Fruit fly (Drosophila melanogaster) whole organism, embryonic: ENCODE results near the gene eIF4G2.
A peak's percentile ranks its signal among the peaks of the same experiment; 100 is the strongest.

Source experiments
- Adf1 ChIP-seq: fragments of 200-800 bp; sonication (Bioruptor generic); IDR thresholded peaks from 2 replicates; pipeline ENCODE4 v1.3.6; 2022; ENCODE audit warnings: missing biosample characterization, missing genetic modification characterization
- C15 ChIP-seq: fragments of 200-800 bp; sonication (Bioruptor generic); IDR thresholded peaks from 3 replicates; pipeline ENCODE4 v1.3.6; 2022; ENCODE audit warnings: missing biosample characterization, missing genetic modification characterization
- CG10431 ChIP-seq: fragments of 200-800 bp; sonication (Bioruptor generic); optimal IDR thresholded peaks from 3 replicates; lab custom pipeline; 2018; ENCODE audit warnings: missing biosample characterization, mild to moderate bottlenecking, missing genetic modification characterization
- CG11695 ChIP-seq: fragments of 200-800 bp; sonication (Bioruptor generic); IDR thresholded peaks from 3 replicates; pipeline ENCODE4 v1.3.6; 2022; ENCODE audit warnings: missing biosample characterization, missing genetic modification characterization
- CG13775 ChIP-seq: fragments of 200-800 bp; sonication (Bioruptor generic); optimal IDR thresholded peaks from 3 replicates; lab custom pipeline; 2017; ENCODE audit warnings: missing biosample characterization, mild to moderate bottlenecking, missing genetic modification characterization
- CG14014 ChIP-seq: fragments of 200-800 bp; sonication (Bioruptor generic); IDR thresholded peaks from 2 replicates; pipeline ENCODE4 v1.3.6; 2022; ENCODE audit warnings: missing biosample characterization, missing genetic modification characterization
- CG14441 ChIP-seq: fragments of 200-800 bp; sonication (Bioruptor generic); IDR thresholded peaks from 2 replicates; pipeline ENCODE4 v1.3.6; 2022; ENCODE audit warnings: missing biosample characterization, missing genetic modification characterization
- CG1792 ChIP-seq: fragments of 200-800 bp; sonication (Bioruptor generic); optimal IDR thresholded peaks from 2 replicates; lab custom pipeline; 2016; ENCODE audit warnings: missing biosample characterization, missing genetic modification characterization
- CG2889 ChIP-seq: fragments of 200-800 bp; sonication (Bioruptor generic); IDR thresholded peaks from 3 replicates; pipeline ENCODE4 v1.3.6; 2022; ENCODE audit warnings: missing biosample characterization, missing genetic modification characterization
- CG32772 ChIP-seq: fragments of 200-800 bp; sonication (Bioruptor generic); IDR thresholded peaks from 2 replicates; pipeline ENCODE4 v1.3.6; 2022; ENCODE audit warnings: missing biosample characterization, missing genetic modification characterization
- CG34376 ChIP-seq: fragments of 200-800 bp; sonication (Bioruptor generic); optimal IDR thresholded peaks from 2 replicates; lab custom pipeline; 2018; ENCODE audit warnings: missing biosample characterization, mild to moderate bottlenecking, missing genetic modification characterization
- CG34422 ChIP-seq: fragments of 200-800 bp; sonication (Bioruptor generic); IDR thresholded peaks from 3 replicates; pipeline ENCODE4 v1.3.6; 2022; ENCODE audit warnings: missing biosample characterization, missing genetic modification characterization
- CG4328 ChIP-seq: fragments of 200-800 bp; sonication (Bioruptor generic); optimal IDR thresholded peaks from 3 replicates; lab custom pipeline; 2017; ENCODE audit warnings: missing biosample characterization, missing genetic modification reagents, missing genetic modification characterization
- CG6654 ChIP-seq: fragments of 200-800 bp; sonication (Bioruptor generic); optimal IDR thresholded peaks from 2 replicates; lab custom pipeline; 2017; ENCODE audit warnings: missing biosample characterization, mild to moderate bottlenecking, missing genetic modification characterization
- CG6683 ChIP-seq: fragments of 200-800 bp; sonication (Bioruptor generic); optimal IDR thresholded peaks from 2 replicates; lab custom pipeline; 2017; ENCODE audit warnings: missing biosample characterization, mild to moderate bottlenecking, missing genetic modification characterization, missing genetic modification reagents
- D19A ChIP-seq: fragments of 200-800 bp; optimal IDR thresholded peaks from 3 replicates; lab custom pipeline; 2019; ENCODE audit warnings: missing biosample characterization, mild to moderate bottlenecking, missing genetic modification characterization, moderate library complexity
- Dll ChIP-seq: fragments of 200-800 bp; sonication (Bioruptor generic); IDR thresholded peaks from 4 replicates; pipeline ENCODE4 v1.3.6; 2022; ENCODE audit warnings: missing biosample characterization, missing genetic modification characterization; ENCODE audit not compliant: partially characterized antibody
- Doc3 ChIP-seq: fragments of 200-800 bp; sonication (Bioruptor generic); IDR thresholded peaks from 3 replicates; pipeline ENCODE4 v1.3.6; 2022; ENCODE audit warnings: missing biosample characterization, missing genetic modification characterization; ENCODE audit not compliant: partially characterized antibody
- Fer3 ChIP-seq: fragments of 200-800 bp; sonication (Bioruptor generic); optimal IDR thresholded peaks from 2 replicates; lab custom pipeline; 2018; ENCODE audit warnings: missing biosample characterization, mild to moderate bottlenecking, missing genetic modification characterization, moderate library complexity
- HHEX ChIP-seq: fragments of 200-800 bp; sonication (Bioruptor generic); optimal IDR thresholded peaks from 3 replicates; lab custom pipeline; 2017; ENCODE audit warnings: missing biosample characterization, mild to moderate bottlenecking, missing genetic modification characterization, missing genetic modification reagents
- Hmr ChIP-seq: fragments of 200-800 bp; sonication (Bioruptor generic); optimal IDR thresholded peaks from 3 replicates; lab custom pipeline; 2017; ENCODE audit warnings: mild to moderate bottlenecking, missing biosample characterization, missing genetic modification reagents, missing genetic modification characterization
- Mad ChIP-seq: fragments of 200-800 bp; sonication (Bioruptor generic); optimal IDR thresholded peaks from 2 replicates; lab custom pipeline; 2016; ENCODE audit warnings: missing biosample characterization, missing genetic modification characterization
- Nf-YB ChIP-seq: fragments of 200-800 bp; sonication (Bioruptor generic); optimal IDR thresholded peaks from 3 replicates; lab custom pipeline; 2019; ENCODE audit warnings: missing biosample characterization, mild to moderate bottlenecking, missing genetic modification characterization, moderate library complexity
- Opbp ChIP-seq: fragments of 200-800 bp; sonication (Bioruptor generic); IDR thresholded peaks from 3 replicates; pipeline ENCODE4 v1.3.6; 2022; ENCODE audit warnings: missing biosample characterization, missing genetic modification characterization; ENCODE audit not compliant: partially characterized antibody
- Side ChIP-seq: fragments of 200-800 bp; sonication (Bioruptor generic); optimal IDR thresholded peaks from 2 replicates; lab custom pipeline; 2016; ENCODE audit warnings: missing biosample characterization, missing genetic modification characterization
- Spps ChIP-seq: fragments of 200-800 bp; sonication (Bioruptor generic); optimal IDR thresholded peaks from 2 replicates; lab custom pipeline; 2018; ENCODE audit warnings: missing biosample characterization, mild to moderate bottlenecking, missing genetic modification characterization
- ac ChIP-seq: fragments of 200-800 bp; sonication (Bioruptor generic); optimal IDR thresholded peaks from 3 replicates; lab custom pipeline; 2017; ENCODE audit warnings: missing biosample characterization, mild to moderate bottlenecking, missing genetic modification characterization
- aop ChIP-seq: fragments of 200-800 bp; sonication (Bioruptor generic); IDR thresholded peaks from 2 replicates; pipeline ENCODE4 v1.3.6; 2022; ENCODE audit warnings: missing biosample characterization, missing genetic modification characterization
- bsh ChIP-seq, 2 experiments: fragments of 200-800 bp; sonication (Bioruptor generic); optimal IDR thresholded peaks; 2 replicates each; lab custom pipeline; 2017 to 2018; ENCODE audit warnings: mild to moderate bottlenecking in 2 of 2, missing biosample characterization in 2 of 2, missing genetic modification characterization in 2 of 2, moderate library complexity in 1 of 2
- cg ChIP-seq: fragments of 200-800 bp; sonication (Bioruptor generic); optimal IDR thresholded peaks from 3 replicates; lab custom pipeline; 2019; ENCODE audit warnings: missing biosample characterization, mild to moderate bottlenecking, missing genetic modification characterization, moderate library complexity
- cwo ChIP-seq: fragments of 200-800 bp; sonication (Bioruptor generic); optimal IDR thresholded peaks from 3 replicates; lab custom pipeline; 2017; ENCODE audit warnings: missing biosample characterization, missing genetic modification characterization, mild to moderate bottlenecking, moderate library complexity, missing genetic modification reagents
- da ChIP-seq: fragments of 200-800 bp; sonication (Bioruptor generic); optimal IDR thresholded peaks from 2 replicates; lab custom pipeline; 2016; ENCODE audit warnings: missing biosample characterization, missing genetic modification characterization
- dmrt11E ChIP-seq: fragments of 200-800 bp; sonication (Bioruptor generic); optimal IDR thresholded peaks from 3 replicates; lab custom pipeline; 2018; ENCODE audit warnings: missing biosample characterization, mild to moderate bottlenecking, missing genetic modification characterization, moderate library complexity
- dpn ChIP-seq, 2 experiments: fragments of 200-800 bp; sonication (Bioruptor generic); optimal IDR thresholded peaks; 3 replicates each; lab custom pipeline; 2016; ENCODE audit warnings: missing biosample characterization in 2 of 2, missing genetic modification characterization in 2 of 2
- en ChIP-seq: fragments of 200-800 bp; sonication (Bioruptor generic); optimal IDR thresholded peaks from 2 replicates; lab custom pipeline; 2016; ENCODE audit warnings: missing biosample characterization, missing genetic modification characterization
- ewg ChIP-seq: fragments of 200-800 bp; sonication (Bioruptor generic); optimal IDR thresholded peaks from 3 replicates; lab custom pipeline; 2017; ENCODE audit warnings: mild to moderate bottlenecking, missing biosample characterization, missing genetic modification reagents, missing genetic modification characterization
- exex ChIP-seq: fragments of 200-800 bp; sonication (Bioruptor generic); optimal IDR thresholded peaks from 4 replicates; lab custom pipeline; 2018; ENCODE audit warnings: missing biosample characterization, mild to moderate bottlenecking, missing genetic modification characterization, moderate library complexity
- fru ChIP-seq: fragments of >200 bp; optimal IDR thresholded peaks from 2 replicates; lab custom pipeline; 2017
- ham ChIP-seq: fragments of 200-800 bp; sonication (Bioruptor generic); IDR thresholded peaks from 2 replicates; pipeline ENCODE4 v1.3.6; 2022; ENCODE audit warnings: missing biosample characterization, missing genetic modification characterization
- hkb ChIP-seq, 2 experiments: fragments of 200-800 bp in 1 of 2; fragments of >200 bp in 1 of 2; sonication (Bioruptor generic) in 1 of 2; IDR thresholded peaks in 1 of 2; optimal IDR thresholded peaks in 1 of 2; 2 replicates each; pipeline versions ENCODE4 v1.3.6 to Lab custom; 2017 to 2022; ENCODE audit warnings: missing biosample characterization in 1 of 2, missing genetic modification characterization in 1 of 2
- jumu ChIP-seq: fragments of 200-800 bp; sonication (Bioruptor generic); optimal IDR thresholded peaks from 3 replicates; lab custom pipeline; 2016; ENCODE audit warnings: missing biosample characterization, missing genetic modification characterization
- mirr ChIP-seq: fragments of 200-800 bp; sonication (Bioruptor generic); optimal IDR thresholded peaks from 3 replicates; lab custom pipeline; 2018; ENCODE audit warnings: missing biosample characterization, mild to moderate bottlenecking, missing genetic modification characterization
- mld ChIP-seq: fragments of 200-800 bp; sonication (Bioruptor generic); IDR thresholded peaks from 3 replicates; pipeline ENCODE4 v1.3.6; 2022; ENCODE audit warnings: missing biosample characterization, missing genetic modification characterization; ENCODE audit not compliant: partially characterized antibody
- pita ChIP-seq: fragments of 200-800 bp; sonication (Bioruptor generic); optimal IDR thresholded peaks from 2 replicates; lab custom pipeline; 2017; ENCODE audit warnings: missing biosample characterization, mild to moderate bottlenecking, missing genetic modification characterization
- pros ChIP-seq: fragments of 200-800 bp; sonication (Bioruptor generic); optimal IDR thresholded peaks from 3 replicates; lab custom pipeline; 2019; ENCODE audit warnings: missing biosample characterization, mild to moderate bottlenecking, missing genetic modification characterization, moderate library complexity
- sna ChIP-seq: fragments of 200-800 bp; sonication (Bioruptor generic); IDR thresholded peaks from 2 replicates; pipeline ENCODE4 v1.3.6; 2022; ENCODE audit warnings: missing biosample characterization, missing genetic modification characterization; ENCODE audit not compliant: partially characterized antibody
- sqz ChIP-seq: fragments of 200-800 bp; sonication (Bioruptor generic); optimal IDR thresholded peaks from 3 replicates; lab custom pipeline; 2018; ENCODE audit warnings: missing biosample characterization, mild to moderate bottlenecking, missing genetic modification characterization
- sr ChIP-seq: fragments of 200-800 bp; sonication (Bioruptor generic); IDR thresholded peaks from 3 replicates; pipeline ENCODE4 v1.3.6; 2022; ENCODE audit warnings: missing biosample characterization, missing genetic modification characterization
- wek ChIP-seq: fragments of 200-800 bp; sonication (Bioruptor generic); optimal IDR thresholded peaks from 3 replicates; lab custom pipeline; 2018; ENCODE audit warnings: missing biosample characterization, mild to moderate bottlenecking, missing genetic modification characterization, moderate library complexity

Gene eIF4G2

dm6 chr3R:23767417-23767853 lies 51.6 kb downstream of the eIF4G2 start, which contains the start of the genes CG10214 and CG10375 (continued):
- TF ChIP-seq da (GFP tag; lab: Kevin White, UChicago) (peak; percentile 71), CG14014 (GFP tag; lab: Robert Waterston, UW) (0 out of 2 replicates have a peak, but pooled peaks have one; percentile 40), dmrt11E (tag; lab: Kevin White, UChicago) (peak; percentile 64), mld (GFP tag; lab: Robert Waterston, UW) (0 out of 3 replicates have a peak, but pooled peaks have one; percentile 37), sna (GFP tag; lab: Robert Waterston, UW) (no peak), ewg (GFP tag; lab: Kevin White, UChicago) (peak; percentile 68), CG13775 (GFP tag; lab: Kevin White, UChicago) (peak; percentile 62), pita (no peak), CG34376 (GFP tag; lab: Kevin White, UChicago) (peak; percentile 67), jumu (GFP tag; lab: Kevin White, UChicago) (peak; percentile 84), CG32772 (GFP tag; lab: Robert Waterston, UW) (peak; percentile 48; the same call in 1 of the 2 replicates), Dll (GFP tag; lab: Robert Waterston, UW) (peak; percentile 61; the same call in 2 of the 4 replicates), cwo (GFP tag; lab: Kevin White, UChicago) (peak; percentile 21), ham (no peak), exex (tag; lab: Kevin White, UChicago) (peak; percentile 39), wek (GFP tag; lab: Kevin White, UChicago) (peak; percentile 100), CG14441 (peak; percentile 68), Mad (GFP tag; lab: Kevin White, UChicago) (peak; percentile 65), CG2889 (GFP tag; lab: Robert Waterston, UW) (0 out of 3 replicates have a peak, but pooled peaks have one; percentile 36), cg (GFP tag; lab: Kevin White, UChicago) (no peak), pros (GFP tag; lab: Kevin White, UChicago) (no peak), CG10431 (GFP tag; lab: Kevin White, UChicago) (no peak), fru (no peak), D19A (tag; lab: Kevin White, UChicago) (no peak), CG1792 (GFP tag; lab: Kevin White, UChicago) (peak; percentile 79), Adf1 (GFP tag; lab: Robert Waterston, UW) (no peak; the same call in 1 of the 2 replicates), mirr (GFP tag; lab: Kevin White, UChicago) (peak; percentile 57), Spps (tag; lab: Kevin White, UChicago) (peak; percentile 44), Opbp (peak; percentile 7; the same call in 1 of the 3 replicates), Side (peak; percentile 81), Nf-YB (GFP tag; lab: Kevin White, UChicago) (peak; percentile 44), CG6654 (GFP tag; lab: Kevin White, UChicago) (no peak), CG11695 (GFP tag; lab: Robert Waterston, UW) (peak; percentile 35; the same call in 1 of the 3 replicates), dpn (GFP tag; optimal IDR thresholded peaks at IDR 0.05; lab: Kevin White, UChicago) (peak; percentile 82 to 86), hkb (optimal IDR thresholded peaks at IDR 0.05; lab: Kevin White, UChicago) (peak; percentile 49), hkb (GFP tag; IDR thresholded peaks at IDR 0.05; lab: Robert Waterston, UW) (peak; percentile 68), bsh (GFP tag; optimal IDR thresholded peaks at IDR 0.05; lab: Kevin White, UChicago) (peak in 1 of 2 experiments; percentile 76), HHEX (GFP tag; lab: Kevin White, UChicago) (peak; percentile 66), C15 (no peak), en (GFP tag; lab: Kevin White, UChicago) (peak; percentile 35), Fer3 (tag; lab: Kevin White, UChicago) (peak; percentile 67), CG34422 (GFP tag; lab: Robert Waterston, UW) (peak; percentile 34; the same call in 1 of the 3 replicates), CG4328 (peak; percentile 42), sqz (GFP tag; lab: Kevin White, UChicago) (no peak), ac (GFP tag; lab: Kevin White, UChicago) (no peak), CG6683 (GFP tag; lab: Kevin White, UChicago) (peak; percentile 48), aop (GFP tag; lab: Robert Waterston, UW) (no peak), Hmr (GFP tag; lab: Kevin White, UChicago) (peak; percentile 83), Doc3 (GFP tag; lab: Robert Waterston, UW) (0 out of 3 replicates have a peak, but pooled peaks have one; percentile 27), sr (GFP tag; lab: Robert Waterston, UW) (no peak)
